ENCODE assay signal across 4 worm cellular contexts in the genomic region with DNA sequence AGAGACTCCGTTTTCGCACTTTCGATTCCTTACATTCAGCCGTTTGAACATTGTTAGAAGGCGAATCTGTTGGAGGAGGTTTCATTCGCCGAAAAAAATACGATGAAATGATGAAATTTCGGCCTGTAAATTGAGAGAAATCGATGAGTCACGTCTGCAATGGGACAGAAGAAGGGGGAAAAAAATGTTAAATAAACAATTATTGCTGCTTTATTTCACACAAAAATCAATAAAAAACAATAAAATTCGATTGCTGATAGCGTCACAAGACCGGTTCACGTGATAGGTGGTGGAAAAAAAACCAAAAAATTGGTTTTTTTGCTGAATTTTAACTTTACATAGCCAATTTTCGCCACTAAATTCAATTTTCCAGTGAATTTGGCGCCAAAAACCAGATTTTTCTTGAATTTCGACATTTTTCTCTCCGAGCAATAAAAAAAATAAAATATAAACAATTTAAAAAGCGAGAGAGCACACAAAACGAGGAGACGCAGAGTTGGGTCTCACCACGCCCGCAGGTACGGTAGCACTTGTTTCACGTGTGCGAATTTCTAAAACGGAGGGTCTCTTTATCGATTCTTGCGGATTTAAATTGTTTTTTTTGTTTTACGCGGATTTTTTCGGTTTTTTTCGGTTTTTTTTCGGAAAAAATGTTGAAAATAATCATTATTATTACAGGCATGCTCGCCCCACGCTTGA.
TF ChIP-seq lines count a peak whose summit lies in the region.

TSS of gene cup-14 (minus strand) at position 51 of the 699 bp plus-strand sequence.
TSS of gene ndub-8 (plus strand) at position 679 of the 699 bp plus-strand sequence.

TF ChIP-seq in whole organism, L2 larva, 48 proteins besides CTCF, POLR2A, EP300 and RAD21 (continues in another document):
- peak; percentile 59 for TF ChIP-seq ZK546.5 (tag; optimal IDR thresholded peaks at IDR 0.05; lab: Kevin White, UChicago)
- TF ChIP-seq nhr-237 (tag; optimal IDR thresholded peaks at IDR 0.05; lab: Kevin White, UChicago), result peak; percentile 12
- TF ChIP-seq gmeb-1 (tag; optimal IDR thresholded peaks at IDR 0.05; lab: Kevin White, UChicago), result peak; percentile 90
- peak; percentile 99 to 100 for TF ChIP-seq lsy-2 (tag; optimal IDR thresholded peaks at IDR 0.05; lab: Kevin White, UChicago)
- TF ChIP-seq C34F6.9 (tag; optimal IDR thresholded peaks at IDR 0.05; lab: Kevin White, UChicago), result peak; percentile 88
- TF ChIP-seq lin-39 (tag; optimal IDR thresholded peaks at IDR 0.05; lab: Kevin White, UChicago), result no peak
- peak; percentile 28 for TF ChIP-seq ama-1 (optimal IDR thresholded peaks at IDR 0.05; lab: Kevin White, UChicago)
- peak; percentile 58 for TF ChIP-seq nhr-6 (tag; optimal IDR thresholded peaks at IDR 0.05; lab: Kevin White, UChicago)
- TF ChIP-seq elt-3 (tag; optimal IDR thresholded peaks at IDR 0.05; lab: Kevin White, UChicago), result no peak
- TF ChIP-seq mab-5 (tag; optimal IDR thresholded peaks at IDR 0.05; lab: Kevin White, UChicago), result peak; percentile 93
- TF ChIP-seq dmd-4 (tag; optimal IDR thresholded peaks at IDR 0.05; lab: Kevin White, UChicago), result no peak
- TF ChIP-seq fos-1 (tag; optimal IDR thresholded peaks at IDR 0.05; lab: Kevin White, UChicago), result peak; percentile 43
- TF ChIP-seq ztf-1 (GFP tag; conservative IDR thresholded peaks at IDR 0.05; lab: Robert Waterston, UW), result no peak
- peak; percentile 47 for TF ChIP-seq ceh-82 (tag; optimal IDR thresholded peaks at IDR 0.05; lab: Kevin White, UChicago)
- peak; percentile 35 for TF ChIP-seq ceh-16 (tag; optimal IDR thresholded peaks at IDR 0.05; lab: Kevin White, UChicago)
- no peak for TF ChIP-seq unc-39 (tag; optimal IDR thresholded peaks at IDR 0.05; lab: Kevin White, UChicago)
- TF ChIP-seq nhr-129 (tag; optimal IDR thresholded peaks at IDR 0.05; lab: Kevin White, UChicago), result peak; percentile 61
- peak; percentile 81 for TF ChIP-seq F13H6.1 (tag; optimal IDR thresholded peaks at IDR 0.05; lab: Kevin White, UChicago)
- TF ChIP-seq lin-13 (GFP tag; optimal IDR thresholded peaks at IDR 0.05; lab: Kevin White, UChicago), result peak; percentile 89
- peak; percentile 31 for TF ChIP-seq zag-1 (tag; optimal IDR thresholded peaks at IDR 0.05; lab: Kevin White, UChicago)
- TF ChIP-seq egl-27 (tag; optimal IDR thresholded peaks at IDR 0.05; lab: Kevin White, UChicago), result peak; percentile 36

TF ChIP-seq in whole organism, L4 larva, 104 proteins besides CTCF, POLR2A, EP300 and RAD21 (continues in another document):
- TF ChIP-seq sdz-12 (GFP tag; optimal IDR thresholded peaks at IDR 0.05; lab: Kevin White, UChicago), result no peak
- TF ChIP-seq nhr-6 (tag; optimal IDR thresholded peaks at IDR 0.05; lab: Kevin White, UChicago), result peak; percentile 66
- peak; percentile 62 for TF ChIP-seq F10B5.3 (tag; optimal IDR thresholded peaks at IDR 0.05; lab: Kevin White, UChicago)
- TF ChIP-seq arid-1 (GFP tag; conservative IDR thresholded peaks at IDR 0.05; lab: Robert Waterston, UW), result 0 out of 2 replicates have a peak, but pooled peaks have one; percentile 41
- TF ChIP-seq set-16 (GFP tag; IDR thresholded peaks at IDR 0.05; lab: Robert Waterston, UW), result no peak
- peak; percentile 61 to 85 for TF ChIP-seq mdl-1 (tag; optimal IDR thresholded peaks at IDR 0.05; lab: Kevin White, UChicago)
- TF ChIP-seq attf-4 (tag; optimal IDR thresholded peaks at IDR 0.05; lab: Kevin White, UChicago), result peak; percentile 6
- TF ChIP-seq ceh-32 (tag; optimal IDR thresholded peaks at IDR 0.05; lab: Kevin White, UChicago; ENCODE audit: poor library complexity), result no peak
- no peak for TF ChIP-seq fos-1 (tag; optimal IDR thresholded peaks at IDR 0.05; lab: Kevin White, UChicago)
- TF ChIP-seq zfp-2 (tag; optimal IDR thresholded peaks at IDR 0.05; lab: Kevin White, UChicago), result peak; percentile 36
- TF ChIP-seq nhr-48 (tag; optimal IDR thresholded peaks at IDR 0.05; lab: Kevin White, UChicago), result peak; percentile 45
- TF ChIP-seq spr-3 (GFP tag; optimal IDR thresholded peaks at IDR 0.05; lab: Kevin White, UChicago), result peak; percentile 50
- peak; percentile 44 for TF ChIP-seq nhr-25 (tag; optimal IDR thresholded peaks at IDR 0.05; lab: Kevin White, UChicago; ENCODE audit: borderline replicate concordance, insufficient read depth)
- 0 out of 2 replicates have a peak, but pooled peaks have one; percentile 10 for TF ChIP-seq vab-7 (GFP tag; IDR thresholded peaks at IDR 0.05; lab: Robert Waterston, UW)
- TF ChIP-seq madf-9 (GFP tag; conservative IDR thresholded peaks at IDR 0.05; lab: Robert Waterston, UW), result no peak
- TF ChIP-seq lin-38 (GFP tag; IDR thresholded peaks at IDR 0.05; lab: Robert Waterston, UW), result peak; percentile 84
- peak; percentile 71 for TF ChIP-seq pha-4 (GFP tag; IDR thresholded peaks at IDR 0.05; lab: Robert Waterston, UW)
- TF ChIP-seq pha-4 (tag; optimal IDR thresholded peaks at IDR 0.05; lab: Kevin White, UChicago), result peak; percentile 24
- no peak for TF ChIP-seq mxl-3 (GFP tag; optimal IDR thresholded peaks at IDR 0.05; lab: Kevin White, UChicago)
- peak; percentile 3 for TF ChIP-seq ztf-7 (tag; optimal IDR thresholded peaks at IDR 0.05; lab: Kevin White, UChicago)

TF ChIP-seq in whole organism, late embryonic, 69 proteins besides CTCF, POLR2A, EP300 and RAD21 (continues in another document):
- TF ChIP-seq nfya-1 (tag; optimal IDR thresholded peaks at IDR 0.05; lab: Kevin White, UChicago) (peak; percentile 93), sox-2 (GFP tag; IDR thresholded peaks at IDR 0.05; lab: Robert Waterston, UW) (no peak), nhr-11 (tag; optimal IDR thresholded peaks at IDR 0.05; lab: Kevin White, UChicago) (no peak), elt-2 (tag; optimal IDR thresholded peaks at IDR 0.05; lab: Kevin White, UChicago) (no peak), tbx-2 (tag; optimal IDR thresholded peaks at IDR 0.05; lab: Kevin White, UChicago) (peak; percentile 21), ceh-31 (tag; optimal IDR thresholded peaks at IDR 0.05; lab: Kevin White, UChicago) (peak; percentile 63), unc-55 (GFP tag; optimal IDR thresholded peaks at IDR 0.05; lab: Kevin White, UChicago) (peak; percentile 77), ahr-1 (tag; optimal IDR thresholded peaks at IDR 0.05; lab: Kevin White, UChicago) (no peak), ceh-34 (tag; optimal IDR thresholded peaks at IDR 0.05; lab: Kevin White, UChicago) (peak; percentile 6), ceh-19 (GFP tag; optimal IDR thresholded peaks at IDR 0.05; lab: Kevin White, UChicago) (peak; percentile 13), zip-5 (tag; optimal IDR thresholded peaks at IDR 0.05; lab: Kevin White, UChicago) (no peak), ref-2 (tag; optimal IDR thresholded peaks at IDR 0.05; lab: Kevin White, UChicago) (no peak), pag-3 (tag; optimal IDR thresholded peaks at IDR 0.05; lab: Kevin White, UChicago; ENCODE audit: borderline replicate concordance) (no peak), ztf-16 (tag; optimal IDR thresholded peaks at IDR 0.05; lab: Kevin White, UChicago) (no peak), C38D4.7 (GFP tag; optimal IDR thresholded peaks at IDR 0.05; lab: Kevin White, UChicago) (no peak), dve-1 (tag; optimal IDR thresholded peaks at IDR 0.05; lab: Kevin White, UChicago) (peak; percentile 7), Y22D7AL.16 (tag; optimal IDR thresholded peaks at IDR 0.05; lab: Kevin White, UChicago) (no peak), unc-42 (tag; optimal IDR thresholded peaks at IDR 0.05; lab: Kevin White, UChicago) (peak; percentile 83), mec-3 (tag; optimal IDR thresholded peaks at IDR 0.05; lab: Kevin White, UChicago; ENCODE audit: borderline replicate concordance) (no peak), ceh-6 (GFP tag; optimal IDR thresholded peaks at IDR 0.05; lab: Kevin White, UChicago) (no peak), K09A11.1 (tag; optimal IDR thresholded peaks at IDR 0.05; lab: Kevin White, UChicago; ENCODE audit: insufficient read depth) (no peak), che-1 (tag; optimal IDR thresholded peaks at IDR 0.05; lab: Kevin White, UChicago) (no peak), sox-4 (tag; optimal IDR thresholded peaks at IDR 0.05; lab: Kevin White, UChicago) (no peak)

TF ChIP-seq in whole organism, mixed stage, embryonic, 35 proteins besides CTCF, POLR2A, EP300 and RAD21 (continues in another document):
- TF ChIP-seq blmp-1 (tag; optimal IDR thresholded peaks at IDR 0.05; lab: Kevin White, UChicago) (no peak), sptf-1 (tag; optimal IDR thresholded peaks at IDR 0.05; lab: Kevin White, UChicago) (peak; percentile 19), pha-4 (tag; optimal IDR thresholded peaks at IDR 0.05; lab: Kevin White, UChicago) (peak; percentile 94), nhr-2 (tag; optimal IDR thresholded peaks at IDR 0.05; lab: Kevin White, UChicago) (peak; percentile 23), ceh-39 (tag; optimal IDR thresholded peaks at IDR 0.05; lab: Kevin White, UChicago) (peak; percentile 91), mab-5 (tag; optimal IDR thresholded peaks at IDR 0.05; lab: Kevin White, UChicago) (peak; percentile 82), ceh-43 (GFP tag; optimal IDR thresholded peaks at IDR 0.05; lab: Kevin White, UChicago) (no peak), ham-2 (GFP tag; optimal IDR thresholded peaks at IDR 0.05; lab: Kevin White, UChicago) (no peak), bed-3 (GFP tag; optimal IDR thresholded peaks at IDR 0.05; lab: Kevin White, UChicago) (no peak), lsy-2 (tag; optimal IDR thresholded peaks at IDR 0.05; lab: Kevin White, UChicago) (peak; percentile 100), sem-2 (GFP tag; optimal IDR thresholded peaks at IDR 0.05; lab: Kevin White, UChicago) (no peak), flh-1 (GFP tag; optimal IDR thresholded peaks at IDR 0.05; lab: Kevin White, UChicago) (no peak), lin-32 (GFP tag; optimal IDR thresholded peaks at IDR 0.05; lab: Kevin White, UChicago) (no peak), zip-8 (tag; optimal IDR thresholded peaks at IDR 0.05; lab: Kevin White, UChicago) (no peak), unc-62 (GFP tag; optimal IDR thresholded peaks at IDR 0.05; lab: Kevin White, UChicago) (no peak), mep-1 (tag; optimal IDR thresholded peaks at IDR 0.05; lab: Kevin White, UChicago) (peak; percentile 90), unc-120 (tag; optimal IDR thresholded peaks at IDR 0.05; lab: Kevin White, UChicago; ENCODE audit: poor library complexity, severe bottlenecking) (peak; percentile 55), nhr-12 (tag; optimal IDR thresholded peaks at IDR 0.05; lab: Kevin White, UChicago) (no peak), unc-39 (tag; optimal IDR thresholded peaks at IDR 0.05; lab: Kevin White, UChicago) (no peak), cnd-1 (tag; optimal IDR thresholded peaks at IDR 0.05; lab: Kevin White, UChicago) (no peak), nhr-76 (tag; optimal IDR thresholded peaks at IDR 0.05; lab: Kevin White, UChicago) (no peak), mls-2 (tag; optimal IDR thresholded peaks at IDR 0.05; lab: Kevin White, UChicago) (peak; percentile 75), elt-3 (tag; optimal IDR thresholded peaks at IDR 0.05; lab: Kevin White, UChicago) (no peak), drap-1 (GFP tag; optimal IDR thresholded peaks at IDR 0.05; lab: Kevin White, UChicago) (no peak), tbx-8 (GFP tag; optimal IDR thresholded peaks at IDR 0.05; lab: Kevin White, UChicago) (no peak), elt-1 (tag; optimal IDR thresholded peaks at IDR 0.05; lab: Kevin White, UChicago; ENCODE audit: borderline replicate concordance, insufficient read depth) (no peak)
